Fruit fly (Drosophila melanogaster) S2 (cell line): ENCODE data around the gene CG13075.
A peak's percentile ranks its signal among the peaks of the same experiment; 100 is the strongest.

ENCODE experiments used
- CG8478 ChIP-seq: fragments of >200 bp; optimal IDR thresholded peaks from 2 replicates; lab custom pipeline; 2018
- CTCF ChIP-seq, 2 experiments: fragments of >200 bp; optimal IDR thresholded peaks; 2 replicates each; lab custom pipeline; 2018

DNA sequence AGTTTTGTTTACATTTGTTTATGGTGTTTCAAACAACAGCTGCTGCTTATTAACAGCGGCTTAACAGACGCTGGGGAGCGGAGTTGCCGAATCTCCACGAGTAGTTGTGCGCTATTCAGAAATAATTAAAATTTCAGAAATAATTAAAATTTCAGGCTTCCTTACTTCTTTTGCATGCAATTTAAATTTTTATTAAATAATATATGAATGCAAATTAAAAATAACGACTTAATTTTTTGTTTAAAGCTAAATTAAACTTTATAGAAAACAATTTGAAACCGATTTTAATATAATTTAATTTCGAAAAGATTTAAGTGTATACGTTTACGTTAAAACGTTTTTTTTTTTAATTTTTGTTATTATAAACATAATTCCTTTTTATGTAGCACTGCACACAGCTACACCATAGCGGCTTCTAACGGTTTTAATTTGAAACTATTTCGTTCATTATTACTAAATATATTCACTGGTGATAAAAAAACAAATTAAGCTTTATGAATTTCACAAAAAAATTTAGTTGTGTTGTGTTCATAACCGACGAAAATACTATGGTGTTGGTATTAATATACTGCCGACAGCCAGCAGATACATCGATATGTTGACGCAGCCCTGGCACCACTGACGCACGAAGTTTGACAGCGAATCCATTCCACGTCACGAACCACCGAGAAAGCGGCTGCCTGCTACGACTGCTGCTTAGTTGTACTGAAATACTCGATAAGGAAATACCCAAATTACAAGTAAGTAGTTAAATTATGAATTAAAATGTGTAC is 45.4 kb downstream of the CG13075 start, which contains the start of gene SsRbeta:
- TF ChIP-seq CTCF (optimal IDR thresholded peaks at IDR 0.05; lab: Kevin White, UChicago) (peak in 1 of 2 experiments; percentile 35), CG8478 (lab: Kevin White, UChicago) (no peak)
